Worm (Caenorhabditis elegans) whole organism, L1 larva: ENCODE measurements around the gene nhr-12.

Experiments
- C04F5.9 ChIP-seq: sonication (generic microtip); optimal IDR thresholded peaks from 2 replicates; lab custom pipeline; 2016; ENCODE audit warnings: missing genetic modification characterization, missing compliant biosample characterization
- aha-1 ChIP-seq: fragments of 150-350 bp; optimal IDR thresholded peaks from 2 replicates; lab custom pipeline; 2014; ENCODE audit warnings: missing biosample characterization, missing genetic modification characterization
- alr-1 ChIP-seq: fragments of 200-800 bp; sonication (Bioruptor generic); optimal IDR thresholded peaks from 2 replicates; lab custom pipeline; 2018; ENCODE audit warnings: borderline replicate concordance, mild to moderate bottlenecking, missing genetic modification characterization, missing compliant biosample characterization
- aly-2 ChIP-seq: fragments of 150-350 bp; optimal IDR thresholded peaks from 2 replicates; lab custom pipeline; 2014; ENCODE audit warnings: missing biosample characterization, missing genetic modification characterization
- blmp-1 ChIP-seq: fragments of 150-350 bp; optimal IDR thresholded peaks from 2 replicates; lab custom pipeline; 2014; ENCODE audit warnings: missing biosample characterization, missing genetic modification characterization
- ceh-88 ChIP-seq: fragments of 200-800 bp; sonication (Bioruptor generic); IDR thresholded peaks from 2 replicates; pipeline ENCODE4 v1.3.6; 2022; ENCODE audit warnings: missing genetic modification characterization, missing compliant biosample characterization
- ceh-90 ChIP-seq: sonication (generic microtip); optimal IDR thresholded peaks from 2 replicates; lab custom pipeline; 2016; ENCODE audit warnings: missing genetic modification characterization, missing compliant biosample characterization
- ces-1 ChIP-seq: fragments of 150-350 bp; optimal IDR thresholded peaks from 2 replicates; lab custom pipeline; 2014; ENCODE audit warnings: missing biosample characterization, missing genetic modification reagents, missing genetic modification characterization
- dpl-1 ChIP-seq, 3 experiments: fragments of 150-350 bp in 2 of 3; sonication (generic microtip) in 1 of 3; optimal IDR thresholded peaks; 2 replicates each; lab custom pipeline; 2014 to 2017; ENCODE audit warnings: missing biosample characterization in 3 of 3, missing genetic modification characterization in 3 of 3, missing genetic modification reagents in 3 of 3
- efl-1 ChIP-seq, 4 experiments: fragments of 150-350 bp; optimal IDR thresholded peaks in 3 of 4; peaks in 1 of 4; 1 replicate in 1 of 4; 2 replicates in 3 of 4; lab custom pipeline; 2014; ENCODE audit warnings: missing biosample characterization in 2 of 4, missing genetic modification characterization in 2 of 4, missing genetic modification reagents in 2 of 4
- efl-3 ChIP-seq: fragments of 200-800 bp; sonication (Bioruptor generic); optimal IDR thresholded peaks from 2 replicates; lab custom pipeline; 2018; ENCODE audit warnings: mild to moderate bottlenecking, missing genetic modification characterization, missing compliant biosample characterization
- egl-13 ChIP-seq: sonication (generic microtip); optimal IDR thresholded peaks from 2 replicates; lab custom pipeline; 2016; ENCODE audit warnings: missing genotype, missing genetic modification reagents, missing genetic modification characterization, missing compliant biosample characterization
- fkh-10 ChIP-seq: sonication (generic microtip); optimal IDR thresholded peaks from 2 replicates; lab custom pipeline; 2017; ENCODE audit warnings: missing biosample characterization, missing genetic modification reagents, missing genetic modification characterization
- fkh-8 ChIP-seq: sonication (generic microtip); optimal IDR thresholded peaks from 2 replicates; lab custom pipeline; 2016; ENCODE audit warnings: mild to moderate bottlenecking, missing genetic modification characterization, missing compliant biosample characterization
- fos-1 ChIP-seq: fragments of 150-350 bp; optimal IDR thresholded peaks from 2 replicates; lab custom pipeline; 2014; ENCODE audit warnings: missing biosample characterization, missing genetic modification characterization
- grh-1 ChIP-seq: fragments of 200-800 bp; sonication (Bioruptor generic); IDR thresholded peaks from 2 replicates; pipeline ENCODE4 v1.3.6; 2022; ENCODE audit warnings: missing genetic modification reagents, missing genetic modification characterization, missing compliant biosample characterization
- hlh-17 ChIP-seq: fragments of 200-800 bp; sonication (Bioruptor generic); optimal IDR thresholded peaks from 2 replicates; lab custom pipeline; 2018; ENCODE audit warnings: missing genetic modification characterization, mild to moderate bottlenecking, missing compliant biosample characterization, moderate library complexity, borderline replicate concordance
- hlh-4 ChIP-seq: sonication (generic microtip); optimal IDR thresholded peaks from 2 replicates; lab custom pipeline; 2016; ENCODE audit warnings: mild to moderate bottlenecking, missing genetic modification characterization, missing compliant biosample characterization
- hpl-2 ChIP-seq: fragments of 150-350 bp; optimal IDR thresholded peaks from 2 replicates; lab custom pipeline; 2014; ENCODE audit warnings: missing biosample characterization, missing genetic modification reagents, missing genetic modification characterization
- isw-1 ChIP-seq: fragments of 200-800 bp; sonication (Bioruptor generic); IDR thresholded peaks from 2 replicates; pipeline ENCODE4 v1.3.6; 2022; ENCODE audit warnings: missing genetic modification characterization, missing compliant biosample characterization
- jun-1 ChIP-seq: fragments of 150-350 bp; optimal IDR thresholded peaks from 2 replicates; lab custom pipeline; 2014; ENCODE audit warnings: missing biosample characterization, missing genetic modification reagents, missing genetic modification characterization
- lin-13 ChIP-seq: fragments of 150-350 bp; optimal IDR thresholded peaks from 2 replicates; lab custom pipeline; 2014; ENCODE audit warnings: missing biosample characterization, missing genetic modification reagents, missing genetic modification characterization
- lin-14 ChIP-seq: fragments of 200-800 bp; sonication (Bioruptor generic); optimal IDR thresholded peaks from 2 replicates; lab custom pipeline; 2018; ENCODE audit warnings: mild to moderate bottlenecking, missing genetic modification characterization, moderate library complexity, missing compliant biosample characterization
- lin-15B ChIP-seq: fragments of 150-350 bp; sonication (generic microtip); optimal IDR thresholded peaks from 3 replicates; lab custom pipeline; 2014; ENCODE audit warnings: missing biosample characterization, missing genetic modification characterization
- lin-35 ChIP-seq, 2 experiments: fragments of 150-350 bp; optimal IDR thresholded peaks; 2 replicates each; lab custom pipeline; 2014; ENCODE audit warnings: missing biosample characterization in 2 of 2, missing genetic modification characterization in 2 of 2, missing genetic modification reagents in 2 of 2
- lir-3 ChIP-seq: sonication (generic microtip); optimal IDR thresholded peaks from 2 replicates; lab custom pipeline; 2016; ENCODE audit warnings: mild to moderate bottlenecking, missing genetic modification characterization, moderate library complexity, missing compliant biosample characterization; ENCODE audit not compliant: poor library complexity
- lsy-2 ChIP-seq, 2 experiments: fragments of 150-350 bp; optimal IDR thresholded peaks; 2 replicates each; lab custom pipeline; 2014; ENCODE audit warnings: missing biosample characterization in 2 of 2, missing genetic modification characterization in 2 of 2
- mef-2 ChIP-seq: fragments of 150-350 bp; optimal IDR thresholded peaks from 2 replicates; lab custom pipeline; 2014; ENCODE audit warnings: missing biosample characterization, missing genetic modification characterization
- mep-1 ChIP-seq: fragments of 150-350 bp; optimal IDR thresholded peaks from 2 replicates; lab custom pipeline; 2014; ENCODE audit warnings: missing biosample characterization, missing genetic modification characterization
- nhr-19 ChIP-seq: fragments of 200-800 bp; sonication (Bioruptor generic); conservative IDR thresholded peaks from 2 replicates; pipeline ENCODE4 v1.3.6; 2022; ENCODE audit warnings: missing genetic modification characterization, missing compliant biosample characterization
- nhr-20 ChIP-seq: sonication (generic microtip); optimal IDR thresholded peaks from 2 replicates; lab custom pipeline; 2016; ENCODE audit warnings: mild to moderate bottlenecking, missing genetic modification characterization, missing compliant biosample characterization
- nhr-28 ChIP-seq: fragments of 150-350 bp; optimal IDR thresholded peaks from 2 replicates; lab custom pipeline; 2014; ENCODE audit warnings: missing biosample characterization, missing genetic modification characterization
- nhr-47 ChIP-seq: sonication (generic microtip); optimal IDR thresholded peaks from 2 replicates; lab custom pipeline; 2016; ENCODE audit warnings: mild to moderate bottlenecking, missing genetic modification characterization, moderate library complexity, missing compliant biosample characterization
- nhr-76 ChIP-seq: sonication (generic microtip); optimal IDR thresholded peaks from 2 replicates; lab custom pipeline; 2017; ENCODE audit warnings: missing biosample characterization, missing genetic modification characterization
- nhr-77 ChIP-seq: fragments of 150-350 bp; optimal IDR thresholded peaks from 2 replicates; lab custom pipeline; 2014; ENCODE audit warnings: missing biosample characterization, missing genetic modification characterization
- nhr-85 ChIP-seq: sonication (generic microtip); peaks from one replicate; lab custom pipeline; 2016; ENCODE audit warnings: missing genetic modification characterization, inconsistent platforms, missing compliant biosample characterization
- nhr-90 ChIP-seq: sonication (generic microtip); optimal IDR thresholded peaks from 2 replicates; lab custom pipeline; 2016; ENCODE audit warnings: mild to moderate bottlenecking, missing genetic modification characterization, missing compliant biosample characterization; ENCODE audit not compliant: poor library complexity
- pag-3 ChIP-seq: sonication (generic microtip); optimal IDR thresholded peaks from 2 replicates; lab custom pipeline; 2017; ENCODE audit warnings: missing genetic modification characterization, mild to moderate bottlenecking, missing compliant biosample characterization, antibody characterized with exemption, borderline replicate concordance; ENCODE audit not compliant: insufficient read depth
- pax-3 ChIP-seq: fragments of 200-800 bp; sonication (Bioruptor generic); optimal IDR thresholded peaks from 2 replicates; lab custom pipeline; 2018; ENCODE audit warnings: mild to moderate bottlenecking, missing genetic modification characterization, moderate library complexity, missing compliant biosample characterization
- pqm-1 ChIP-seq: sonication (generic microtip); optimal IDR thresholded peaks from 3 replicates; lab custom pipeline; 2017; ENCODE audit warnings: missing biosample characterization, missing genetic modification characterization
- rnt-1 ChIP-seq: sonication (generic microtip); optimal IDR thresholded peaks from 2 replicates; lab custom pipeline; 2016; ENCODE audit warnings: mild to moderate bottlenecking, missing genetic modification characterization, moderate library complexity, missing compliant biosample characterization
- skn-1 ChIP-seq: fragments of 150-350 bp; optimal IDR thresholded peaks from 2 replicates; lab custom pipeline; 2014; ENCODE audit warnings: missing biosample characterization, missing genetic modification characterization
- snpc-4 ChIP-seq: fragments of 150-350 bp; optimal IDR thresholded peaks from 2 replicates; lab custom pipeline; 2014; ENCODE audit warnings: missing biosample characterization, missing genetic modification characterization
- snu-23 ChIP-seq: sonication (generic microtip); optimal IDR thresholded peaks from 2 replicates; lab custom pipeline; 2016; ENCODE audit warnings: missing genetic modification characterization, missing compliant biosample characterization
- swsn-7 ChIP-seq: sonication (generic microtip); optimal IDR thresholded peaks from 2 replicates; lab custom pipeline; 2016; ENCODE audit warnings: missing genetic modification characterization, missing compliant biosample characterization
- tlp-1 ChIP-seq: fragments of 150-350 bp; optimal IDR thresholded peaks from 2 replicates; lab custom pipeline; 2014; ENCODE audit warnings: missing biosample characterization, missing genetic modification characterization
- unc-86 ChIP-seq: sonication (generic microtip); optimal IDR thresholded peaks from 2 replicates; lab custom pipeline; 2016; ENCODE audit warnings: missing genetic modification characterization, missing compliant biosample characterization
- xbp-1 ChIP-seq: sonication (generic microtip); optimal IDR thresholded peaks from 2 replicates; lab custom pipeline; 2016; ENCODE audit warnings: missing genetic modification characterization, missing compliant biosample characterization
- zip-4 ChIP-seq: fragments of 200-800 bp; sonication (Bioruptor generic); optimal IDR thresholded peaks from 2 replicates; lab custom pipeline; 2018; ENCODE audit warnings: mild to moderate bottlenecking, missing genetic modification characterization, moderate library complexity, missing compliant biosample characterization
- ztf-11 ChIP-seq, 2 experiments: sonication (generic microtip); optimal IDR thresholded peaks; 2 replicates each; lab custom pipeline; 2016 to 2017; ENCODE audit warnings: missing genetic modification characterization in 2 of 2, missing biosample characterization in 1 of 2, missing compliant biosample characterization in 1 of 2
- ztf-4 ChIP-seq: fragments of 150-350 bp; optimal IDR thresholded peaks from 2 replicates; lab custom pipeline; 2014; ENCODE audit warnings: missing biosample characterization, missing genetic modification characterization

The nhr-12 gene

ce11 chrV:10042254-10042653 is 41.6 kb downstream of the nhr-12 start (continued):
- TF ChIP-seq pax-3 (tag; lab: Kevin White, UChicago) (no peak), dpl-1 (GFP tag; optimal IDR thresholded peaks at IDR 0.05; lab: Kevin White, UChicago) (peak in 2 of 3 experiments; percentile 38), rnt-1 (peak; percentile 90), lin-13 (peak; percentile 57), ztf-4 (tag; lab: Kevin White, UChicago) (no peak), snu-23 (peak; percentile 81), isw-1 (peak; percentile 28; the same call in 1 of the 2 replicates), lir-3 (tag; lab: Kevin White, UChicago) (peak; percentile 4), nhr-20 (tag; lab: Kevin White, UChicago) (peak; percentile 92), nhr-90 (tag; lab: Kevin White, UChicago) (no peak), nhr-28 (tag; lab: Kevin White, UChicago) (no peak), zip-4 (GFP tag; lab: Kevin White, UChicago) (no peak), hlh-4 (tag; lab: Kevin White, UChicago) (no peak), jun-1 (tag; lab: Kevin White, UChicago) (peak; percentile 67), snpc-4 (tag; lab: Kevin White, UChicago) (peak; percentile 11), aha-1 (no peak), tlp-1 (tag; lab: Kevin White, UChicago) (no peak), pag-3 (tag; lab: Kevin White, UChicago) (no peak), grh-1 (GFP tag; lab: Robert Waterston, UW) (peak; percentile 57), ceh-90 (no peak), ceh-88 (GFP tag; lab: Robert Waterston, UW) (no peak), ces-1 (GFP tag; lab: Kevin White, UChicago) (no peak), fkh-10 (GFP tag; lab: Kevin White, UChicago) (peak; percentile 31), hpl-2 (GFP tag; lab: Kevin White, UChicago) (no peak), aly-2 (no peak), blmp-1 (tag; lab: Kevin White, UChicago) (peak; percentile 72), mep-1 (tag; lab: Kevin White, UChicago) (peak; percentile 58), lin-15B (tag; lab: Kevin White, UChicago) (no peak), nhr-77 (tag; lab: Kevin White, UChicago) (peak; percentile 61), ztf-11 (tag; optimal IDR thresholded peaks at IDR 0.05; lab: Kevin White, UChicago) (no peak), lin-14 (GFP tag; lab: Kevin White, UChicago) (peak; percentile 89), fkh-8 (tag; lab: Kevin White, UChicago) (peak; percentile 5), lsy-2 (tag; optimal IDR thresholded peaks at IDR 0.05; lab: Kevin White, UChicago) (peak; percentile 95 to 98), nhr-47 (tag; lab: Kevin White, UChicago) (peak; percentile 80), efl-3 (GFP tag; lab: Kevin White, UChicago) (no peak), nhr-85 (tag; lab: Kevin White, UChicago) (peak; percentile 87), unc-86 (peak; percentile 68)

- peak; percentile 3 for TF ChIP-seq nhr-20 (tag; lab: Kevin White, UChicago)
- no peak for TF ChIP-seq nhr-77 (tag; lab: Kevin White, UChicago)
- TF ChIP-seq nhr-28 (tag; lab: Kevin White, UChicago) = no peak
- TF ChIP-seq nhr-19 (GFP tag; lab: Robert Waterston, UW) = no peak
- peak; percentile 1 to 2 for TF ChIP-seq efl-1 (optimal IDR thresholded peaks at IDR 0.05; lab: Kevin White, UChicago)
- no peak for TF ChIP-seq efl-1 (GFP tag; optimal IDR thresholded peaks at IDR 0.05 in 1 of 2; lab: Kevin White, UChicago)
- no peak for TF ChIP-seq nhr-76 (tag; lab: Kevin White, UChicago)
- peak; percentile 3 for TF ChIP-seq blmp-1 (tag; lab: Kevin White, UChicago)
- no peak for TF ChIP-seq ztf-11 (tag; optimal IDR thresholded peaks at IDR 0.05; lab: Kevin White, UChicago)
- TF ChIP-seq skn-1 (tag; lab: Kevin White, UChicago) = no peak
- TF ChIP-seq C04F5.9 (tag; lab: Kevin White, UChicago) = no peak
- TF ChIP-seq swsn-7 (tag; lab: Kevin White, UChicago) = peak; percentile 22
- no peak for TF ChIP-seq pqm-1 (tag; lab: Kevin White, UChicago)
- TF ChIP-seq nhr-47 (tag; lab: Kevin White, UChicago) = peak; percentile 25
- no peak for TF ChIP-seq egl-13 (tag; lab: Kevin White, UChicago)
- no peak for TF ChIP-seq xbp-1 (tag; lab: Kevin White, UChicago)
- TF ChIP-seq lin-35 (GFP tag; optimal IDR thresholded peaks at IDR 0.05; lab: Kevin White, UChicago) = peak in 1 of 2 experiments; percentile 4
- no peak for TF ChIP-seq ceh-90
- TF ChIP-seq alr-1 (tag; lab: Kevin White, UChicago) = no peak
- no peak for TF ChIP-seq mef-2 (tag; lab: Kevin White, UChicago)
- TF ChIP-seq hlh-17 (GFP tag; lab: Kevin White, UChicago) = no peak
- TF ChIP-seq snu-23 = peak; percentile 31
- TF ChIP-seq nhr-90 (tag; lab: Kevin White, UChicago) = no peak
- TF ChIP-seq fos-1 (tag; lab: Kevin White, UChicago) = no peak
These were observed 42.4 kb downstream of the nhr-12 start for ce11 chrV:10041484-10041883.
